Worm (Caenorhabditis elegans) whole organism, early embryonic: ENCODE data around the gene cest-5.1.

ENCODE experiments used
- B0310.2 ChIP-seq: sonication (generic microtip); optimal IDR thresholded peaks from 2 replicates; lab custom pipeline; 2016; ENCODE audit warnings: mild to moderate bottlenecking, missing genetic modification characterization, missing compliant biosample characterization
- F13C5.2 ChIP-seq: sonication (generic microtip); optimal IDR thresholded peaks from 2 replicates; lab custom pipeline; 2017; ENCODE audit warnings: mild to moderate bottlenecking, missing genetic modification characterization, inconsistent platforms, missing compliant biosample characterization
- aly-1 ChIP-seq: sonication (generic microtip); optimal IDR thresholded peaks from 2 replicates; lab custom pipeline; 2016; ENCODE audit warnings: missing genetic modification characterization, missing compliant biosample characterization
- ama-1 ChIP-seq: fragments of 150-350 bp; optimal IDR thresholded peaks from 2 replicates; lab custom pipeline; 2014
- ceh-13 ChIP-seq: fragments of 200-800 bp; sonication (Bioruptor generic); optimal IDR thresholded peaks from 2 replicates; lab custom pipeline; 2018; ENCODE audit warnings: mild to moderate bottlenecking, missing genetic modification characterization, missing compliant biosample characterization
- ceh-36 ChIP-seq: sonication (generic microtip); optimal IDR thresholded peaks from 2 replicates; lab custom pipeline; 2016; ENCODE audit warnings: missing genetic modification characterization, inconsistent platforms, missing compliant biosample characterization
- ets-7 ChIP-seq: sonication (generic microtip); optimal IDR thresholded peaks from 2 replicates; lab custom pipeline; 2016; ENCODE audit warnings: missing genotype, missing genetic modification characterization, missing compliant biosample characterization
- flt-1 ChIP-seq: fragments of 200-800 bp; sonication (Bioruptor generic); IDR thresholded peaks from 2 replicates; pipeline ENCODE4 v1.3.6; 2022; ENCODE audit warnings: missing genetic modification characterization, missing compliant biosample characterization
- hmbx-1 ChIP-seq: sonication (generic microtip); optimal IDR thresholded peaks from 2 replicates; lab custom pipeline; 2016; ENCODE audit warnings: mild to moderate bottlenecking, missing genetic modification characterization, missing compliant biosample characterization
- hmg-4 ChIP-seq: fragments of 200-800 bp; sonication (Bioruptor generic); optimal IDR thresholded peaks from 2 replicates; lab custom pipeline; 2018; ENCODE audit warnings: mild to moderate bottlenecking, missing genetic modification characterization, missing compliant biosample characterization
- hnd-1 ChIP-seq: sonication (generic microtip); optimal IDR thresholded peaks from 2 replicates; lab custom pipeline; 2016; ENCODE audit warnings: missing genetic modification characterization, missing compliant biosample characterization
- pes-1 ChIP-seq: fragments of 200-800 bp; sonication (Bioruptor generic); IDR thresholded peaks from 2 replicates; pipeline ENCODE4 v1.3.6; 2022; ENCODE audit warnings: missing genetic modification reagents, missing genetic modification characterization, missing compliant biosample characterization
- scrt-1 ChIP-seq: fragments of 200-800 bp; sonication (Bioruptor generic); IDR thresholded peaks from 2 replicates; pipeline ENCODE4 v1.3.6; 2022; ENCODE audit warnings: missing genetic modification characterization, missing compliant biosample characterization
- sea-1 ChIP-seq: fragments of 200-800 bp; sonication (Bioruptor generic); conservative IDR thresholded peaks from 2 replicates; pipeline ENCODE4 v1.3.6; 2022; ENCODE audit warnings: missing genetic modification characterization, missing compliant biosample characterization
- tbx-11 ChIP-seq: fragments of 200-800 bp; sonication (Bioruptor generic); IDR thresholded peaks from 2 replicates; pipeline ENCODE4 v1.3.6; 2022; ENCODE audit warnings: missing genetic modification characterization, missing compliant biosample characterization
- tbx-37 ChIP-seq: fragments of 200-800 bp; sonication (Bioruptor generic); conservative IDR thresholded peaks from 2 replicates; pipeline ENCODE4 v1.3.6; 2022; ENCODE audit warnings: missing genetic modification reagents, missing genetic modification characterization, missing compliant biosample characterization
- tra-4 ChIP-seq: sonication (generic microtip); optimal IDR thresholded peaks from 2 replicates; lab custom pipeline; 2017; ENCODE audit warnings: missing genetic modification characterization, missing compliant biosample characterization

cest-5.1 gene

DNA sequence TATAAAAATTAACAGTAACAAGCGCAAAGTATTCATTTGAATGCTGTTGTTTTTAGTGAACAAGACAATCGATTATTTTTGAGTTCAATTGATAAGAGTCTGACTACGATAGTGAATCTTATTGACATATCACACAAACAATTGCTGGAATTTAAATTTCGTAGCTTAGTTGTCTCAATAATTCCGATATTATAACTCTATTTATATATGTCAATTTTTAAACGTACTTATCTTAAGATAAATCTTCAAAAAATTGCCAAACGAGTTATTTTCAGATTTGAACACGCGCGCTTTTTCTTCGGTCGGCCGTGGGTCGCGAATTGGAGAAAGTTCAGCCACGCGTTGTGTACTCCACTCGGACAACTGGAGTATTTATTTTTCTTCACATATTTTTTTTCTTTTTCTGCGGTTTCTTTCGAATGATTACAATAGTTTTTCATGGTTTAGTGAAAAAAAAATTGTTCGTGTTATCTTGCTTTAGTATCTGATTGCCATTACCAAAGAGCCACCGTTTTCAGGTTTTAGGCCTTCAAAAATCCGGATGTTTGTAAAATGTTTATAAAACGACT, at the start of gene cest-5.1, which contains the start of gene C01B10.9:
Gene cest-5.1, minus strand, starts transcription at position 51 of the 569 bp plus-strand sequence.
Gene C01B10.9, plus strand, starts transcription at position 519 of the 569 bp plus-strand sequence.
- TF ChIP-seq F13C5.2 (tag; lab: Kevin White, UChicago) (peak; percentile 26), ama-1 (no peak), tbx-37 (peak; percentile 71), aly-1 (tag; lab: Kevin White, UChicago) (no peak)

DNA sequence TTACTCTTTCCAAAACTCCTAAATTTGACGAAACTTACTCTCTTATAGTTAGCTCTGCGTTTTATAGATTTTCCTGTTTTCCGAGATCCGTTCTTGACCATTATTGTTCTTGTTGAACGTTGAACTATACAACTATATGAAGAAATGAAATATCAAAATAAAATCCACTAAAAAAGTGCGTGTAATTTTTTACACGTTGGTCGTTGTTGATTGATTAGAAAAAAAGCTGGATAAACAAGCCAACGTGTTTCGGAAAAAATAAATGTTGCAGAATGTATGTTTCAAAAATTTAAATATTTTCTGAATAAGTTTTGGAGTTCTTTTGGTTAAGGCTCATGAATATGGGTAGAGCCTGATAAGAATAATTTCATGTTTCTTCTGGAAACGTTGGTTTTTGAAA, 36.3 kb upstream of the cest-5.1 start, which contains the start of gene Y73B6A.1:
Gene Y73B6A.1, minus strand, starts transcription at position 101 of the 400 bp plus-strand sequence.
- TF ChIP-seq aly-1 (tag; lab: Kevin White, UChicago), result no peak
- no peak for TF ChIP-seq sea-1 (GFP tag; lab: Robert Waterston, UW)
- TF ChIP-seq hmbx-1 (tag; lab: Kevin White, UChicago), result no peak

DNA sequence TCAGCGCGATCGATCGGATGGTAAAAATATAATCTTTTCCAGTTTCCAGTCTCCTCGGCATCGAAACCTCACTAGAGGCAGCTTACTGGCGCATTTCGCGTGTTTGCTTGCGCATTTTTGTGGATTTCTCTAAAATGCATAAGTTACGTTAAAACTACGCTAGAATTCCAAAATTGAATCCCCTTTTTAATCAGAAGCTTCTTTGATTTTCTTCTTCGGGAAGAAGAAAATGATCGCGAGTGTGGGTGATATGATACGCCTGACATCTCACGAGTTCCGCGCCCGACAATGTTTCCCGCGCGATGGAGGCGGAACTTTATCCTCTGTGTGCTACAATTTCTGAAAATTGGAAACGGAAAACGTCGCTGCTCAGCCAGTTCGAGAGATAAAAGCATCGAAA, 32.8 kb upstream of the cest-5.1 start:
- no peak for TF ChIP-seq ceh-13 (GFP tag; lab: Kevin White, UChicago)
- TF ChIP-seq B0310.2 (tag; lab: Kevin White, UChicago), result no peak
- TF ChIP-seq tra-4, result no peak
- TF ChIP-seq hnd-1 (tag; lab: Kevin White, UChicago), result no peak
- no peak for TF ChIP-seq ceh-36 (tag; lab: Kevin White, UChicago)
- TF ChIP-seq tbx-37, result no peak
- TF ChIP-seq pes-1, result no peak

DNA sequence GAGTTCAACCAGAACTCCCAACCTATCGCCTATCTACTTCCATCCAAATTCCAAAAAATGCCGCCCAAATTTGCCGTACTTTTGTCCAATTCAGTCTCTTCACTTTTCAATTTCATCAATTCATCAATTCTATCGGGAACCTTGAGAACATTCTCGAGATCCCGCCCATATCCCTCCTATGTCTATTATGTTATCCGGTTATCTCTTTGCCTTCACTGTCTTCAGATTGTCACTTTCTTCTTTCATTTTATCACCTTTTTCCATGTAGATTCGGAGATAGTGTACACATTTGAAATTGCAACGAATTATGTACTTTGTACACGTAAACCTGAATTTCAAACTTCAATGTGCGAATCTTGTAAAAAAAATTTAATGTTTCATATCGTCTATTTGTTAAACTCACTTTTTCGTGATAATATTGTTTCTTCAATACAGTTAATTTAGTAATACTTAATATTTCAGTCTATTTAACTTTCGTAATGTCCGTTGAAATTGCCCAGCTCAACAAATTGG, 26.0 kb upstream of the cest-5.1 start, which contains the start of gene C01B10.11:
Gene C01B10.11, plus strand, starts transcription at position 463 of the 513 bp plus-strand sequence.
- TF ChIP-seq hmbx-1 (tag; lab: Kevin White, UChicago) (no peak), F13C5.2 (tag; lab: Kevin White, UChicago) (no peak), flt-1 (GFP tag; lab: Robert Waterston, UW) (no peak), ceh-36 (tag; lab: Kevin White, UChicago) (no peak), hnd-1 (tag; lab: Kevin White, UChicago) (no peak)

DNA sequence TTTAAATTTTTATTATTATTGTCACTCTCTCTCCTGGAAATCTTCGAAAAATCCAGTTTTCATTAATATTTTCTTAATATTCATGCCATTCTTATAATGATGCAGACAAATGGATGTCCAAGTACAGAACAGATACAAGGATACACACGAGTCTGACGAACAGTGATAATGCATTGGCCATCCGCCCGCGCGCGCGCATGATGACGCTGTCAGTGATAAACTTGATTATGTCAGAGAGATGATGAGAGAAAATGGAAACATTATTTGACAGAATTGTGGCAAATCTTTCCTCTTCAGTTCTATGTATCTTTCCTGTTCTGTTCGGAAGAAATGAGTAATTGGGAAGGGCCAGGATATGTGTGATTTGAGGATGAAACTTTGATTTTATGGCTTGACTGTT, 24.2 kb upstream of the cest-5.1 start:
- TF ChIP-seq flt-1 (GFP tag; lab: Robert Waterston, UW), result no peak
- TF ChIP-seq ceh-36 (tag; lab: Kevin White, UChicago), result no peak
- no peak for TF ChIP-seq tra-4
- TF ChIP-seq hmg-4, result no peak
- no peak for TF ChIP-seq scrt-1 (GFP tag; lab: Robert Waterston, UW)
- no peak for TF ChIP-seq sea-1 (GFP tag; lab: Robert Waterston, UW)
- no peak for TF ChIP-seq hnd-1 (tag; lab: Kevin White, UChicago)
- TF ChIP-seq hmbx-1 (tag; lab: Kevin White, UChicago), result no peak
- no peak for TF ChIP-seq tbx-37

DNA sequence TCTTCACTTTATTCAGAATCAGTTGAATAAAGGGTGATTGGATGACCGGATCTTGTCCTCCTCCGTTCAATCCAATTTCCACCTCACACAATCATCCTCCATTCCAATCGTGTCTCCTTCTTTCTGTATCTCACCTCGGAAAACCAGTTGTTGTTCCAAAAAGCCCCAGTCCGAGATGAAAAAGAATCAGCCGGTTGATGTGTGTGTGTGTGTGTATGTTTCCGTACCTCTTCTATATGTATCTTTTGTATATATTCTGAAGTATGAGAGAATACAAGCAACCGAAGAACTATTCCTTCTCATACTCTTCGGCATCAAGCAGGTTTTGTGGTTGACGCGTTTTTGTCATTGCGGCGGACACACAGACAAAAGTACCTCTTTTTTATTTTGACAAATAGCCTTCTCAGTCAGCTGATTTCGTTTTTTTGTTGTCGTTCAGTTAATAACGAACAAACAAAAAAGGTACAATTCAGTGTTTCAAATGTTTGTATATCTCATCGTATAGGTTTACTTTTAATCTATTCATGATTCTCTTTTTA, 22.2 kb upstream of the cest-5.1 start:
- TF ChIP-seq ama-1 (no peak), flt-1 (GFP tag; lab: Robert Waterston, UW) (no peak), ceh-13 (GFP tag; lab: Kevin White, UChicago) (no peak), tbx-37 (no peak), ets-7 (no peak), ceh-36 (tag; lab: Kevin White, UChicago) (no peak), F13C5.2 (tag; lab: Kevin White, UChicago) (no peak), sea-1 (GFP tag; lab: Robert Waterston, UW) (no peak), pes-1 (no peak), hmbx-1 (tag; lab: Kevin White, UChicago) (no peak), scrt-1 (GFP tag; lab: Robert Waterston, UW) (no peak), B0310.2 (tag; lab: Kevin White, UChicago) (no peak), hmg-4 (no peak), hnd-1 (tag; lab: Kevin White, UChicago) (no peak), aly-1 (tag; lab: Kevin White, UChicago) (no peak)

DNA sequence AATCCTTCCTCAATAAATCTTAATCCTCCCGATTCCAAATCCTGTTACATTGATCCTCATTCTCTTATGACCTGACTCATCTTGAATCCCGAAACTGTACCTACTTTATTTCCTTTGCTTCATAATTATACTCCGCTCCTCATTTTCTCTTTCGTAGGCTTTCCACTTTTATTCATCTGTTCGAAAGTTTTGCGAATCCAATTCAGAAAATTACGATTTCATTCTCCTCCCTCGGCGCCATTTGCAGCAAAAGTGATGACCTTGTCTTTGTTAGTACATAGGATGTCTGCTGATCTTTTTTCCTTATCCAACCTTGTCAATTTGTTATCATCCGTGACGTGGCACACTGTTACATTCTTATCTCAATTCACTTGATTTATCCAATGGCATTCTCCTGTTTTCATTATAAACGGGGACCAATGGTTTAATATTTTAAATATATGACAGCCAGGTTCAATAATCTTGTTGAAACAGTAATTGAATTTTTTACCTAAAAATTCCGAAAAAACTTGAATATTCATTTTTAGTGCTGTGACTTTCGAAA, 21.0 kb upstream of the cest-5.1 start:
- no peak for TF ChIP-seq hmg-4
- no peak for TF ChIP-seq tbx-37
- TF ChIP-seq F13C5.2 (tag; lab: Kevin White, UChicago), result no peak
- no peak for TF ChIP-seq ama-1
- TF ChIP-seq sea-1 (GFP tag; lab: Robert Waterston, UW), result no peak
- TF ChIP-seq tbx-11 (GFP tag; lab: Robert Waterston, UW), result no peak
- TF ChIP-seq aly-1 (tag; lab: Kevin White, UChicago), result no peak
- TF ChIP-seq ceh-36 (tag; lab: Kevin White, UChicago), result no peak
- no peak for TF ChIP-seq ets-7
- TF ChIP-seq hnd-1 (tag; lab: Kevin White, UChicago), result no peak
- TF ChIP-seq hmbx-1 (tag; lab: Kevin White, UChicago), result no peak
- TF ChIP-seq B0310.2 (tag; lab: Kevin White, UChicago), result no peak
- TF ChIP-seq tra-4, result no peak
- no peak for TF ChIP-seq pes-1
- no peak for TF ChIP-seq ceh-13 (GFP tag; lab: Kevin White, UChicago)
- TF ChIP-seq scrt-1 (GFP tag; lab: Robert Waterston, UW), result no peak
- TF ChIP-seq flt-1 (GFP tag; lab: Robert Waterston, UW), result no peak

DNA sequence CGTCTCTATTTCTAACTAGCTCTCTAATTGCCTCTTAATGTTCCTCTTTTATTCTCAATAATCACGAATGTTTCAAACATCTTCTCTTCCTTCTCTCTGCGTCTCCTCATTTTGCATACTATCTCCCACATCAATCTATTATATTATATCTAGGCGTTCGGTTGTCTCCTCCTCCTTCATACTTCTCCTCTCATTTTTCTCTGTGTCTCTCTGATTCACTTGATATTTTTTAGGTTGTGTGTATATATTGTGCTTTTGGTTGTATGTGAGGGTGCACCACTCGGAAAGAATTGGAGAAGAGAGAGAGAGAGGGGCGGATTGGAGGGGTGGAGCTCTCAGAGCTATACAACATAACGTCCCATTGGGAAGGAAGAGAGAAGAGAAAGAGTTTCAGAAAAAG, 17.1 kb upstream of the cest-5.1 start:
- TF ChIP-seq hmg-4 (peak; percentile 70), scrt-1 (GFP tag; lab: Robert Waterston, UW) (no peak), B0310.2 (tag; lab: Kevin White, UChicago) (peak; percentile 9)
